Fruit fly (Drosophila melanogaster) whole organism, pupa: ENCODE results near the gene CG17105.

Experiments used
- CG13204 ChIP-seq: fragments of 200-800 bp; sonication (Bioruptor generic); optimal IDR thresholded peaks from 2 replicates; lab custom pipeline; 2018; ENCODE audit warnings: missing biosample characterization, mild to moderate bottlenecking, missing genetic modification characterization, moderate library complexity
- CG14655 ChIP-seq: fragments of 200-800 bp; sonication (Bioruptor generic); optimal IDR thresholded peaks from 3 replicates; lab custom pipeline; 2017; ENCODE audit warnings: mild to moderate bottlenecking, missing biosample characterization, missing genetic modification reagents, missing genetic modification characterization
- CG17806 ChIP-seq: fragments of 200-800 bp; sonication (Bioruptor generic); optimal IDR thresholded peaks from 2 replicates; lab custom pipeline; 2018; ENCODE audit warnings: missing biosample characterization, mild to moderate bottlenecking, missing genetic modification characterization, moderate library complexity
- CG8159 ChIP-seq: fragments of 200-800 bp; sonication (Bioruptor generic); optimal IDR thresholded peaks from 3 replicates; lab custom pipeline; 2018; ENCODE audit warnings: missing biosample characterization, mild to moderate bottlenecking, missing genetic modification characterization, moderate library complexity
- Ets98B ChIP-seq: fragments of 200-800 bp; sonication (Bioruptor generic); IDR thresholded peaks from 2 replicates; pipeline ENCODE4 v1.3.6; 2022; ENCODE audit warnings: missing biosample characterization, missing genetic modification characterization
- Pif1B ChIP-seq: fragments of 200-800 bp; sonication (Bioruptor generic); optimal IDR thresholded peaks from 3 replicates; lab custom pipeline; 2016; ENCODE audit warnings: missing biosample characterization, missing genetic modification characterization
- fd96Ca ChIP-seq: fragments of 200-800 bp; sonication (Bioruptor generic); IDR thresholded peaks from 3 replicates; pipeline ENCODE4 v1.3.6; 2022; ENCODE audit warnings: missing biosample characterization, missing genetic modification characterization
- gl ChIP-seq: fragments of 200-800 bp; sonication (Bioruptor generic); optimal IDR thresholded peaks from 2 replicates; lab custom pipeline; 2018; ENCODE audit warnings: missing biosample characterization, mild to moderate bottlenecking, missing genetic modification characterization
- rn ChIP-seq: fragments of 200-800 bp; sonication (Bioruptor generic); IDR thresholded peaks from 2 replicates; pipeline ENCODE4 v1.3.6; 2022; ENCODE audit warnings: missing biosample characterization, missing genetic modification characterization

- TF ChIP-seq CG17806 (tag; lab: Kevin White, UChicago) (no peak), Pif1B (GFP tag; lab: Kevin White, UChicago) (no peak), fd96Ca (GFP tag; lab: Robert Waterston, UW) (no peak), gl (tag; lab: Kevin White, UChicago) (no peak), Ets98B (GFP tag; lab: Robert Waterston, UW) (no peak), CG13204 (GFP tag; lab: Kevin White, UChicago) (no peak), CG14655 (GFP tag; lab: Kevin White, UChicago) (no peak), CG8159 (tag; lab: Kevin White, UChicago) (no peak), rn (GFP tag; lab: Robert Waterston, UW) (no peak)
These were observed 25.4 kb downstream of the CG17105 start for dm6 chr2L:10706267-10706666.
